Worm (Caenorhabditis elegans) whole organism, L1 larva: ENCODE results near the gene rnh-1.1.

Experiments used
- efl-1 ChIP-seq, 4 experiments: fragments of 150-350 bp; optimal IDR thresholded peaks in 3 of 4; peaks in 1 of 4; 1 replicate in 1 of 4; 2 replicates in 3 of 4; lab custom pipeline; 2014; ENCODE audit warnings: missing biosample characterization in 2 of 4, missing genetic modification characterization in 2 of 4, missing genetic modification reagents in 2 of 4
- egl-27 ChIP-seq, 2 experiments: fragments of 150-350 bp in 1 of 2; sonication (generic microtip); optimal IDR thresholded peaks; 3 replicates each; lab custom pipeline; 2017 to 2018; ENCODE audit warnings: missing biosample characterization in 2 of 2, missing genetic modification characterization in 2 of 2, missing genetic modification reagents in 2 of 2
- ets-5 ChIP-seq: fragments of 200-800 bp; sonication (Bioruptor generic); IDR thresholded peaks from 2 replicates; pipeline ENCODE4 v1.3.6; 2022; ENCODE audit warnings: missing genetic modification characterization, missing compliant biosample characterization
- fos-1 ChIP-seq: fragments of 150-350 bp; optimal IDR thresholded peaks from 2 replicates; lab custom pipeline; 2014; ENCODE audit warnings: missing biosample characterization, missing genetic modification characterization
- lsy-2 ChIP-seq, 2 experiments: fragments of 150-350 bp; optimal IDR thresholded peaks; 2 replicates each; lab custom pipeline; 2014; ENCODE audit warnings: missing biosample characterization in 2 of 2, missing genetic modification characterization in 2 of 2
- nhr-12 ChIP-seq: sonication (generic microtip); optimal IDR thresholded peaks from 2 replicates; lab custom pipeline; 2017; ENCODE audit warnings: missing biosample characterization, missing genetic modification characterization
- ztf-11 ChIP-seq, 2 experiments: sonication (generic microtip); optimal IDR thresholded peaks; 2 replicates each; lab custom pipeline; 2016 to 2017; ENCODE audit warnings: missing genetic modification characterization in 2 of 2, missing biosample characterization in 1 of 2, missing compliant biosample characterization in 1 of 2

ce11 chrII:7547269-7547668 lies 21.7 kb downstream of the rnh-1.1 start:
- TF ChIP-seq efl-1 (optimal IDR thresholded peaks at IDR 0.05; lab: Kevin White, UChicago), result no peak
- no peak for TF ChIP-seq efl-1 (GFP tag; optimal IDR thresholded peaks at IDR 0.05 in 1 of 2; lab: Kevin White, UChicago)
- TF ChIP-seq ztf-11 (tag; optimal IDR thresholded peaks at IDR 0.05; lab: Kevin White, UChicago), result no peak
- no peak for TF ChIP-seq lsy-2 (tag; optimal IDR thresholded peaks at IDR 0.05; lab: Kevin White, UChicago)
- no peak for TF ChIP-seq egl-27 (tag; optimal IDR thresholded peaks at IDR 0.05; lab: Kevin White, UChicago)
- no peak for TF ChIP-seq ets-5 (GFP tag; lab: Robert Waterston, UW)
- no peak for TF ChIP-seq nhr-12 (tag; lab: Kevin White, UChicago)
- no peak for TF ChIP-seq fos-1 (tag; lab: Kevin White, UChicago)
